Worm (Caenorhabditis elegans): ENCODE data around the gene lex-1.

lex-1 gene

ce11 chrIV:12093384-12093783, 14.1 kb downstream of the lex-1 start, which contains the start of gene cpsf-4:
Gene cpsf-4 (minus strand): TSS chrIV:12093445.
- TF ChIP-seq blmp-1 (tag; optimal IDR thresholded peaks at IDR 0.05; ENCODE audit: insufficient read depth) = no peak
- TF ChIP-seq nhr-77 (tag; optimal IDR thresholded peaks at IDR 0.05) = no peak
- TF ChIP-seq lin-11 (tag; optimal IDR thresholded peaks at IDR 0.05) = no peak
- no peak for TF ChIP-seq ZK546.5 (tag; optimal IDR thresholded peaks at IDR 0.05)
- TF ChIP-seq nhr-11 (tag; optimal IDR thresholded peaks at IDR 0.05) = no peak
- no peak for TF ChIP-seq mab-5 (tag; optimal IDR thresholded peaks at IDR 0.05)
- TF ChIP-seq unc-55 (GFP tag; optimal IDR thresholded peaks at IDR 0.05) = peak; percentile 20
- no peak for TF ChIP-seq sma-3 (GFP tag; optimal IDR thresholded peaks at IDR 0.05)
- no peak for TF ChIP-seq unc-39 (tag; optimal IDR thresholded peaks at IDR 0.05)
- peak in 1 of 2 experiments; percentile 72 for TF ChIP-seq lsy-2 (tag; optimal IDR thresholded peaks at IDR 0.05)
- TF ChIP-seq nhr-25 (tag; optimal IDR thresholded peaks at IDR 0.05) = no peak
- no peak for TF ChIP-seq elt-1 (tag; optimal IDR thresholded peaks at IDR 0.05)

DNA sequence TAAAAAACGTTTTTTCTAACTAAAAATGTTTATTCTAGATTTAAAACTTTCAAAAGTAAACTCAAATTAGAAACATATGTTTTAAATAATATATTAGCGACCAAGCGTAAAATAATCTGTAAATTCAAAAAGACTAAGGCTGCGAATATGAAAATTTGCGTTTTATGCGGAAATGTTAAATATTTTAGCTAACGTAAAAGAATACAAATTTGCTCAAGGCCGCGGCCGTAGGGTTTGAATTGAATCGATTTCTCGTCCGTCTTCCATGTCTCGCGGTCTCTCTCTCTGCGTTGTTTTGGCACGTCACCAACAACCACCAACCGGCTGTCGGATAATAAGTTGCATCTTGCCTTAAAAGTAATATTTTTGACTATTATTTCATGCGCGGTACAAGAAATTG, 14.5 kb downstream of the lex-1 start, which contains the start of gene F11A10.5:
Gene F11A10.5, plus strand, starts transcription at position 301 of the 400 bp plus-strand sequence.
- TF ChIP-seq nhr-12 (tag; optimal IDR thresholded peaks at IDR 0.05) (no peak), zag-1 (tag; optimal IDR thresholded peaks at IDR 0.05) (no peak), nhr-129 (tag; optimal IDR thresholded peaks at IDR 0.05) (peak; percentile 46), crh-2 (tag; optimal IDR thresholded peaks at IDR 0.05) (peak; percentile 13), ama-1 (optimal IDR thresholded peaks at IDR 0.05) (no peak), nhr-10 (tag; optimal IDR thresholded peaks at IDR 0.05) (no peak), ceh-82 (tag; optimal IDR thresholded peaks at IDR 0.05) (no peak)

- TF ChIP-seq ztf-4 (tag; optimal IDR thresholded peaks at IDR 0.05) (no peak), lsy-2 (tag; optimal IDR thresholded peaks at IDR 0.05) (no peak), nhr-77 (tag; optimal IDR thresholded peaks at IDR 0.05) (no peak), skn-1 (tag; optimal IDR thresholded peaks at IDR 0.05) (no peak), unc-55 (GFP tag; optimal IDR thresholded peaks at IDR 0.05) (no peak), zag-1 (tag; optimal IDR thresholded peaks at IDR 0.05) (no peak), dmd-4 (tag; optimal IDR thresholded peaks at IDR 0.05) (no peak), aly-2 (tag; optimal IDR thresholded peaks at IDR 0.05) (no peak), nhr-6 (tag; optimal IDR thresholded peaks at IDR 0.05) (no peak), mab-5 (tag; optimal IDR thresholded peaks at IDR 0.05) (no peak), nhr-23 (tag; optimal IDR thresholded peaks at IDR 0.05) (no peak), elt-1 (tag; optimal IDR thresholded peaks at IDR 0.05) (no peak), snpc-4 (tag; optimal IDR thresholded peaks at IDR 0.05) (no peak), ceh-82 (tag; optimal IDR thresholded peaks at IDR 0.05) (no peak), sma-9 (GFP tag; optimal IDR thresholded peaks at IDR 0.05) (no peak), sma-9 (tag; optimal IDR thresholded peaks at IDR 0.05) (no peak), sem-4 (tag; optimal IDR thresholded peaks at IDR 0.05) (no peak), nhr-237 (tag; optimal IDR thresholded peaks at IDR 0.05) (no peak)
These were observed 17.2 kb downstream of the lex-1 start, which contains the start of gene mon-2 for ce11 chrIV:12096479-12096878. Gene mon-2 (plus strand): TSS chrIV:12096779.

DNA sequence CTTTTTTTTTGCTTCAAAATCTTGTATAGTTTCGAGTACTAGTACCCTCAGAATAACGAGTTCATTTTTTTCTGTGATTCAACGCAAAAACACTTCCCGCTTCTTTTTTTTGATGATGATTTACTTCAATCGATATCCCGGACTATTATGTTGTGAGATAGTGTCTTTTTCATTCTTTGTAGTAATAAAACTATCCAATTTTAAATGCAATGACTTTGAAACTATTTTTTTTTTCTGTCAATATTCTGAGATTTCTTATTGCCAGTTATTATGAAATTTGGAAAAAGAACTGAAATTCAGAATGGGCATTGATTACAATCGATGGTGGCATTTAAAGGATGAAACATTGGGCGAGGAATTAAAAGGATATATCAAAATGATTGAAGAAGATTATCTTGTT, 26.3 kb downstream of the lex-1 start, which contains the start of gene M18.3:
Gene M18.3, plus strand, starts transcription at position 301 of the 400 bp plus-strand sequence.
- TF ChIP-seq aly-2 (tag; optimal IDR thresholded peaks at IDR 0.05) (no peak), unc-62 (GFP tag; optimal IDR thresholded peaks at IDR 0.05) (no peak), nhr-25 (tag; optimal IDR thresholded peaks at IDR 0.05) (no peak), F13H6.1 (tag; optimal IDR thresholded peaks at IDR 0.05) (no peak), elt-1 (tag; optimal IDR thresholded peaks at IDR 0.05) (no peak), lin-11 (tag; optimal IDR thresholded peaks at IDR 0.05) (no peak), sma-9 (GFP tag; optimal IDR thresholded peaks at IDR 0.05) (no peak), sma-9 (tag; optimal IDR thresholded peaks at IDR 0.05) (no peak)

DNA sequence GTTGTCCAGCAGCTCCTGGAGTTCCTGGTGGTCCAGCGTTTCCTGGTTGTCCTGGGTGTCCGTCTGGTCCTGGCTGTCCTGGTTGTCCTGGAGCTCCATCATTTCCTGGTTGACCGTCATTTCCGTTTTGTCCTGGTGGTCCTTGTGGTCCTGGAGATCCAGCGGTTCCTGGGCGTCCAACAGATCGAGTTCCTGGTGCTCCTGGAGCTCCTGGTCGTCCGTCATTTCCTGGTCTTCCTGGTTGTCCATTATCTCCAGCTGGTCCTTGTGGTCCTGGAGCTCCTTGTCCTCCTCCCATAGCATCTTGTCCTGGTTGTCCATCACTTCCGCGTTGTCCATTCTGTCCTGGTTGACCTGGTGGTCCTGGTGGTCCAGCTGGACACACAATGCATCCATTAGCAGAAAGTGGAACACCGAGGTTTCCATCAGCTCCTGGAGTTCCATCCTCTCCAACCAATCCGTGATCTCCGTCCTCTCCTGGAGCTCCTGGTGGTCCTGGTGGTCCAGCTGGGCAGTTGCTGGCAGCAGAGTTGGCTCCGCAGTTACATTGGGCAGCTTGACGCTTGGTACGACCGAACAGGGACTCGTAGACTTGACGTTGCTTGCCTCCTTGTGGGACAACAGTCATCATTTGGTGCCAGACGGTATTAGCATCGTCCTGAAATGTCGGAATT, 29.8 kb downstream of the lex-1 start:
- TF ChIP-seq elt-3 (tag; optimal IDR thresholded peaks at IDR 0.05) = no peak
- no peak for TF ChIP-seq nhr-10 (tag; optimal IDR thresholded peaks at IDR 0.05)
- no peak for TF ChIP-seq Y55F3AM.14 (GFP tag; optimal IDR thresholded peaks at IDR 0.05)
- no peak for TF ChIP-seq C34F6.9 (tag; optimal IDR thresholded peaks at IDR 0.05)
- TF ChIP-seq ztf-4 (tag; optimal IDR thresholded peaks at IDR 0.05) = no peak
- no peak for TF ChIP-seq nhr-237 (tag; optimal IDR thresholded peaks at IDR 0.05)
- TF ChIP-seq nhr-12 (tag; optimal IDR thresholded peaks at IDR 0.05) = no peak
- TF ChIP-seq unc-39 (tag; optimal IDR thresholded peaks at IDR 0.05) = no peak
- TF ChIP-seq nhr-25 (tag; optimal IDR thresholded peaks at IDR 0.05) = no peak
- no peak for TF ChIP-seq fos-1 (tag; optimal IDR thresholded peaks at IDR 0.05)
- TF ChIP-seq lin-11 (tag; optimal IDR thresholded peaks at IDR 0.05) = no peak
- TF ChIP-seq ztf-11 (tag; optimal IDR thresholded peaks at IDR 0.05) = no peak
- no peak for TF ChIP-seq peb-1 (tag; optimal IDR thresholded peaks at IDR 0.05)
- TF ChIP-seq ceh-82 (tag; optimal IDR thresholded peaks at IDR 0.05) = no peak
- TF ChIP-seq skn-1 (tag; optimal IDR thresholded peaks at IDR 0.05) = no peak
- no peak for TF ChIP-seq nhr-23 (tag; optimal IDR thresholded peaks at IDR 0.05)
- TF ChIP-seq ztf-1 (GFP tag; conservative IDR thresholded peaks at IDR 0.05) = no peak
- no peak for TF ChIP-seq crh-2 (tag; optimal IDR thresholded peaks at IDR 0.05)

All from whole organism, L2 larva.